Fruit fly (Drosophila melanogaster): Measurements from ENCODE around the gene CG17328.

CG17328 gene

dm6 chr2L:16286360-16287005, 13.3 kb upstream of the CG17328 start (continued):
- TF ChIP-seq Six4 (GFP tag; optimal IDR thresholded peaks at IDR 0.05) (peak; percentile 63), ap (GFP tag; IDR thresholded peaks at IDR 0.05) (no peak), CG11504 (tag; optimal IDR thresholded peaks at IDR 0.05) (peak; percentile 87), CG12659 (GFP tag; optimal IDR thresholded peaks at IDR 0.05) (peak; percentile 88), CG3281 (GFP tag; optimal IDR thresholded peaks at IDR 0.05) (peak; percentile 92), kah (GFP tag; optimal IDR thresholded peaks at IDR 0.05) (peak; percentile 14), CG10462 (GFP tag; optimal IDR thresholded peaks at IDR 0.05) (peak; percentile 71), CG4854 (GFP tag; optimal IDR thresholded peaks at IDR 0.05) (peak; percentile 84), CG10321 (GFP tag; IDR thresholded peaks at IDR 0.05) (no peak), CG13424 (tag; optimal IDR thresholded peaks at IDR 0.05) (peak; percentile 82), CG6654 (GFP tag; optimal IDR thresholded peaks at IDR 0.05) (peak; percentile 72), CG4617 (GFP tag; optimal IDR thresholded peaks at IDR 0.05; ENCODE audit: borderline replicate concordance) (peak; percentile 2), CG17361 (GFP tag; IDR thresholded peaks at IDR 0.05) (no peak), CG12155 (GFP tag; optimal IDR thresholded peaks at IDR 0.05) (peak; percentile 77), fd102C (GFP tag; optimal IDR thresholded peaks at IDR 0.05) (no peak), CG10959 (GFP tag; IDR thresholded peaks at IDR 0.05) (no peak), Hr78 (GFP tag; optimal IDR thresholded peaks at IDR 0.05) (peak in 1 of 2 experiments; percentile 37), odd (GFP tag; optimal IDR thresholded peaks at IDR 0.05) (peak; percentile 74), H15 (GFP tag; IDR thresholded peaks at IDR 0.05) (no peak), crp (GFP tag; optimal IDR thresholded peaks at IDR 0.05) (peak; percentile 1 to 73), disco-r (GFP tag; optimal IDR thresholded peaks at IDR 0.05) (peak; percentile 61), ewg (GFP tag; optimal IDR thresholded peaks at IDR 0.05) (peak; percentile 66), CG11247 (GFP tag; IDR thresholded peaks at IDR 0.05) (no peak), ind (GFP tag; optimal IDR thresholded peaks at IDR 0.05) (peak; percentile 84), crol (GFP tag; IDR thresholded peaks at IDR 0.05) (no peak), NFAT (GFP tag; IDR thresholded peaks at IDR 0.05) (no peak), Oaz (GFP tag; IDR thresholded peaks at IDR 0.05) (no peak), Ptx1 (GFP tag; IDR thresholded peaks at IDR 0.05) (no peak), croc (GFP tag; conservative IDR thresholded peaks at IDR 0.05) (peak; percentile 66), pfk (GFP tag; optimal IDR thresholded peaks at IDR 0.05) (peak; percentile 97), Stat92E (GFP tag; optimal IDR thresholded peaks at IDR 0.05) (no peak), Neu2 (GFP tag; optimal IDR thresholded peaks at IDR 0.05; ENCODE audit: borderline replicate concordance) (no peak), CG8281 (tag; optimal IDR thresholded peaks at IDR 0.05) (peak; percentile 94), CG32767 (GFP tag; IDR thresholded peaks at IDR 0.05) (no peak), row (GFP tag; IDR thresholded peaks at IDR 0.05) (no peak), Dip3 (GFP tag; optimal IDR thresholded peaks at IDR 0.05) (peak; percentile 83), en (GFP tag; optimal IDR thresholded peaks at IDR 0.05) (peak; percentile 62), CoRest (tag; optimal IDR thresholded peaks at IDR 0.05) (peak; percentile 80), chn (GFP tag; optimal IDR thresholded peaks at IDR 0.05) (peak; percentile 68), crc (GFP tag; optimal IDR thresholded peaks at IDR 0.05) (peak; percentile 69), CG18476 (GFP tag; optimal IDR thresholded peaks at IDR 0.05) (peak; percentile 78), CG31388 (GFP tag; optimal IDR thresholded peaks at IDR 0.05) (no peak), CG13296 (GFP tag; optimal IDR thresholded peaks at IDR 0.05) (peak; percentile 55), pros (GFP tag; optimal IDR thresholded peaks at IDR 0.05) (peak; percentile 79), CG2202 (tag; optimal IDR thresholded peaks at IDR 0.05) (peak; percentile 50), dpn (GFP tag; optimal IDR thresholded peaks at IDR 0.05) (peak; percentile 79 to 88), tll (GFP tag; optimal IDR thresholded peaks at IDR 0.05) (peak in 1 of 2 experiments; percentile 60), tin (GFP tag; optimal IDR thresholded peaks at IDR 0.05) (peak; percentile 51), Hey (tag; optimal IDR thresholded peaks at IDR 0.05) (peak; percentile 18)

All from whole organism, embryonic.